Worm (Caenorhabditis elegans) whole organism, L1 larva: Measurements from ENCODE around the gene F31D5.7.

Experiments
- aha-1 ChIP-seq: fragments of 150-350 bp; optimal IDR thresholded peaks from 2 replicates; lab custom pipeline; 2014; ENCODE audit warnings: missing biosample characterization, missing genetic modification characterization
- alr-1 ChIP-seq: fragments of 200-800 bp; sonication (Bioruptor generic); optimal IDR thresholded peaks from 2 replicates; lab custom pipeline; 2018; ENCODE audit warnings: borderline replicate concordance, mild to moderate bottlenecking, missing genetic modification characterization, missing compliant biosample characterization
- ceh-90 ChIP-seq: sonication (generic microtip); optimal IDR thresholded peaks from 2 replicates; lab custom pipeline; 2016; ENCODE audit warnings: missing genetic modification characterization, missing compliant biosample characterization
- egl-27 ChIP-seq, 2 experiments: fragments of 150-350 bp in 1 of 2; sonication (generic microtip); optimal IDR thresholded peaks; 3 replicates each; lab custom pipeline; 2017 to 2018; ENCODE audit warnings: missing biosample characterization in 2 of 2, missing genetic modification characterization in 2 of 2, missing genetic modification reagents in 2 of 2
- fkh-10 ChIP-seq: sonication (generic microtip); optimal IDR thresholded peaks from 2 replicates; lab custom pipeline; 2017; ENCODE audit warnings: missing biosample characterization, missing genetic modification reagents, missing genetic modification characterization
- lin-15B ChIP-seq: fragments of 150-350 bp; sonication (generic microtip); optimal IDR thresholded peaks from 3 replicates; lab custom pipeline; 2014; ENCODE audit warnings: missing biosample characterization, missing genetic modification characterization
- lin-39 ChIP-seq: fragments of 150-350 bp; optimal IDR thresholded peaks from 2 replicates; lab custom pipeline; 2014; ENCODE audit warnings: missing biosample characterization, missing genetic modification reagents, missing genetic modification characterization
- nhr-11 ChIP-seq: fragments of 150-350 bp; optimal IDR thresholded peaks from 2 replicates; lab custom pipeline; 2014; ENCODE audit warnings: missing biosample characterization, missing genetic modification characterization
- nhr-12 ChIP-seq: sonication (generic microtip); optimal IDR thresholded peaks from 2 replicates; lab custom pipeline; 2017; ENCODE audit warnings: missing biosample characterization, missing genetic modification characterization
- nhr-19 ChIP-seq: fragments of 200-800 bp; sonication (Bioruptor generic); conservative IDR thresholded peaks from 2 replicates; pipeline ENCODE4 v1.3.6; 2022; ENCODE audit warnings: missing genetic modification characterization, missing compliant biosample characterization
- nhr-77 ChIP-seq: fragments of 150-350 bp; optimal IDR thresholded peaks from 2 replicates; lab custom pipeline; 2014; ENCODE audit warnings: missing biosample characterization, missing genetic modification characterization
- nhr-90 ChIP-seq: sonication (generic microtip); optimal IDR thresholded peaks from 2 replicates; lab custom pipeline; 2016; ENCODE audit warnings: mild to moderate bottlenecking, missing genetic modification characterization, missing compliant biosample characterization; ENCODE audit not compliant: poor library complexity
- unc-130 ChIP-seq: fragments of 150-350 bp; optimal IDR thresholded peaks from 2 replicates; lab custom pipeline; 2017; ENCODE audit warnings: missing biosample characterization, missing genetic modification characterization, inconsistent platforms
- unc-62 ChIP-seq: fragments of 150-350 bp; optimal IDR thresholded peaks from 2 replicates; lab custom pipeline; 2014; ENCODE audit warnings: missing biosample characterization, missing genetic modification reagents, missing genetic modification characterization

- TF ChIP-seq fkh-10 (GFP tag; lab: Kevin White, UChicago) (no peak), aha-1 (tag; lab: Kevin White, UChicago) (no peak), nhr-90 (tag; lab: Kevin White, UChicago) (no peak), ceh-90 (tag; lab: Kevin White, UChicago) (no peak), alr-1 (tag; lab: Kevin White, UChicago) (no peak), egl-27 (tag; optimal IDR thresholded peaks at IDR 0.05; lab: Kevin White, UChicago) (no peak), nhr-77 (tag; lab: Kevin White, UChicago) (no peak), nhr-11 (tag; lab: Kevin White, UChicago) (no peak), nhr-19 (no peak), lin-39 (no peak), unc-130 (no peak), unc-62 (no peak), lin-15B (no peak), nhr-12 (tag; lab: Kevin White, UChicago) (no peak)
Measured at ce11 chrII:4170508-4170907, 40.7 kb upstream of the F31D5.7 start, which contains the start of gene R03H10.5.
